Worm (Caenorhabditis elegans): ENCODE measurements around the gene M03E7.3.

Gene M03E7.3

ce11 chrV:5644171-5644570, 29.3 kb downstream of the M03E7.3 start, which contains the start of gene srx-117:
Gene srx-117, plus strand, starts transcription at chrV:5644471.
- TF ChIP-seq lin-13 (tag; optimal IDR thresholded peaks at IDR 0.05) (no peak), ceh-43 (GFP tag; optimal IDR thresholded peaks at IDR 0.05) (no peak)

ce11 chrV:5647359-5647758, 32.5 kb downstream of the M03E7.3 start, which contains the start of gene C14C11.4:
Gene C14C11.4, plus strand, starts transcription at chrV:5647610.
- TF ChIP-seq ceh-43 (GFP tag; optimal IDR thresholded peaks at IDR 0.05) (no peak), cnd-1 (tag; optimal IDR thresholded peaks at IDR 0.05) (no peak), lin-13 (tag; optimal IDR thresholded peaks at IDR 0.05) (no peak), mab-5 (tag; optimal IDR thresholded peaks at IDR 0.05) (no peak), ceh-39 (tag; optimal IDR thresholded peaks at IDR 0.05) (no peak), lin-32 (GFP tag; optimal IDR thresholded peaks at IDR 0.05) (no peak), nhr-28 (tag; optimal IDR thresholded peaks at IDR 0.05) (no peak), blmp-1 (tag; optimal IDR thresholded peaks at IDR 0.05) (no peak), snpc-4 (tag; optimal IDR thresholded peaks at IDR 0.05) (no peak), drap-1 (GFP tag; optimal IDR thresholded peaks at IDR 0.05) (no peak), flh-1 (GFP tag; optimal IDR thresholded peaks at IDR 0.05) (no peak), nhr-76 (tag; optimal IDR thresholded peaks at IDR 0.05) (no peak), bed-3 (GFP tag; optimal IDR thresholded peaks at IDR 0.05) (no peak), elt-1 (tag; optimal IDR thresholded peaks at IDR 0.05; ENCODE audit: borderline replicate concordance, insufficient read depth) (no peak), nhr-237 (tag; optimal IDR thresholded peaks at IDR 0.05) (no peak), sptf-1 (tag; optimal IDR thresholded peaks at IDR 0.05) (no peak), mep-1 (tag; optimal IDR thresholded peaks at IDR 0.05) (no peak), ceh-83 (GFP tag; optimal IDR thresholded peaks at IDR 0.05) (no peak), elt-3 (tag; optimal IDR thresholded peaks at IDR 0.05) (no peak), pha-4 (tag; optimal IDR thresholded peaks at IDR 0.05) (no peak)

ce11 chrV:5651905-5652304, 37.1 kb downstream of the M03E7.3 start:
- TF ChIP-seq ces-1 (GFP tag; optimal IDR thresholded peaks at IDR 0.05) (peak; percentile 3), nhr-28 (tag; optimal IDR thresholded peaks at IDR 0.05) (no peak), blmp-1 (tag; optimal IDR thresholded peaks at IDR 0.05) (no peak)

- TF ChIP-seq bed-3 (GFP tag; optimal IDR thresholded peaks at IDR 0.05): no peak
- no peak for TF ChIP-seq hlh-1 (tag; optimal IDR thresholded peaks at IDR 0.05)
- no peak for TF ChIP-seq lsy-2 (tag; optimal IDR thresholded peaks at IDR 0.05)
- no peak for TF ChIP-seq zip-8 (tag; optimal IDR thresholded peaks at IDR 0.05)
- TF ChIP-seq unc-120 (tag; optimal IDR thresholded peaks at IDR 0.05; ENCODE audit: poor library complexity, severe bottlenecking): no peak
- no peak for TF ChIP-seq drap-1 (GFP tag; optimal IDR thresholded peaks at IDR 0.05)
- TF ChIP-seq nhr-237 (tag; optimal IDR thresholded peaks at IDR 0.05): no peak
- no peak for TF ChIP-seq nhr-2 (tag; optimal IDR thresholded peaks at IDR 0.05)
Observed at ce11 chrV:5653990-5654499, 39.2 kb downstream of the M03E7.3 start, which contains the start of gene hex-2. Gene hex-2, plus strand, starts transcription at chrV:5654449.

ce11 chrV:5660604-5661209, 45.9 kb downstream of the M03E7.3 start, which contains the start of the genes mut-14 and C14C11.2:
Gene mut-14, minus strand, starts transcription at chrV:5660704.
Gene C14C11.2, plus strand, starts transcription at chrV:5661159.
- no peak for TF ChIP-seq nhr-237 (tag; optimal IDR thresholded peaks at IDR 0.05)
- no peak for TF ChIP-seq flh-1 (GFP tag; optimal IDR thresholded peaks at IDR 0.05)
- TF ChIP-seq nhr-2 (tag; optimal IDR thresholded peaks at IDR 0.05): no peak
- no peak for TF ChIP-seq pha-4 (tag; optimal IDR thresholded peaks at IDR 0.05)
- no peak for TF ChIP-seq ceh-83 (GFP tag; optimal IDR thresholded peaks at IDR 0.05)
- no peak for TF ChIP-seq mab-5 (tag; optimal IDR thresholded peaks at IDR 0.05)
- TF ChIP-seq lsy-2 (tag; optimal IDR thresholded peaks at IDR 0.05): no peak
- TF ChIP-seq ceh-39 (tag; optimal IDR thresholded peaks at IDR 0.05): no peak
- no peak for TF ChIP-seq unc-39 (tag; optimal IDR thresholded peaks at IDR 0.05)
- TF ChIP-seq tbx-8 (GFP tag; optimal IDR thresholded peaks at IDR 0.05): no peak
- TF ChIP-seq ztf-11 (tag; optimal IDR thresholded peaks at IDR 0.05): no peak
- TF ChIP-seq mls-2 (tag; optimal IDR thresholded peaks at IDR 0.05): no peak
- TF ChIP-seq ces-1 (GFP tag; optimal IDR thresholded peaks at IDR 0.05): no peak

Data from whole organism, mixed stage, embryonic.